Worm (Caenorhabditis elegans) whole organism, L4 larva: ENCODE results near the gene pqn-73.
A peak's percentile ranks its signal among the peaks of the same experiment; 100 is the strongest.

Experiments used
- F26F4.8 ChIP-seq: fragments of 200-800 bp; sonication (Bioruptor generic); conservative IDR thresholded peaks from 2 replicates; pipeline ENCODE4 v1.3.6; 2022; ENCODE audit warnings: missing genetic modification characterization, missing compliant biosample characterization
- F37D6.2 ChIP-seq: sonication (generic microtip); optimal IDR thresholded peaks from 2 replicates; lab custom pipeline; 2016; ENCODE audit warnings: mild to moderate bottlenecking, missing genetic modification characterization, missing compliant biosample characterization
- F49E8.2 ChIP-seq: sonication (generic microtip); optimal IDR thresholded peaks from 2 replicates; lab custom pipeline; 2016; ENCODE audit warnings: missing compliant biosample characterization, mild to moderate bottlenecking, missing genetic modification characterization, borderline replicate concordance
- T26A8.4 ChIP-seq: fragments of 200-800 bp; sonication (Bioruptor generic); IDR thresholded peaks from 2 replicates; pipeline ENCODE4 v1.3.6; 2022; ENCODE audit warnings: missing genetic modification characterization, missing compliant biosample characterization
- Y105C5A.15 ChIP-seq: fragments of 200-800 bp; sonication (Bioruptor generic); IDR thresholded peaks from 2 replicates; pipeline ENCODE4 v1.3.6; 2022; ENCODE audit warnings: missing genetic modification characterization, missing compliant biosample characterization
- aha-1 ChIP-seq: fragments of 150-350 bp; peaks from one replicate; lab custom pipeline; 2014; ENCODE audit warnings: missing biosample characterization, missing genetic modification characterization
- ama-1 ChIP-seq: fragments of 150-350 bp; optimal IDR thresholded peaks from 2 replicates; lab custom pipeline; 2014; ENCODE audit warnings: inconsistent platforms, mixed read lengths
- ceh-20 ChIP-seq: fragments of 200-800 bp; sonication (Bioruptor generic); IDR thresholded peaks from 2 replicates; pipeline ENCODE4 v1.3.6; 2022; ENCODE audit warnings: missing genetic modification reagents, missing genetic modification characterization, missing compliant biosample characterization
- ceh-28 ChIP-seq: fragments of 150-350 bp; optimal IDR thresholded peaks from 2 replicates; lab custom pipeline; 2014; ENCODE audit warnings: missing biosample characterization, missing genetic modification reagents, missing genetic modification characterization
- ctbp-1 ChIP-seq: fragments of 200-800 bp; sonication (Bioruptor generic); IDR thresholded peaks from 2 replicates; pipeline ENCODE4 v1.3.6; 2022; ENCODE audit warnings: missing genetic modification reagents, missing genetic modification characterization, missing compliant biosample characterization
- daf-8 ChIP-seq: fragments of 200-800 bp; sonication (Bioruptor generic); IDR thresholded peaks from 2 replicates; pipeline ENCODE4 v1.3.6; 2022; ENCODE audit warnings: missing genetic modification characterization, missing compliant biosample characterization
- dmd-6 ChIP-seq: fragments of 200-800 bp; sonication (Bioruptor generic); IDR thresholded peaks from 2 replicates; pipeline ENCODE4 v1.3.6; 2022; ENCODE audit warnings: missing genetic modification reagents, missing genetic modification characterization, missing compliant biosample characterization
- dmd-9 ChIP-seq: fragments of 200-800 bp; sonication (Bioruptor generic); IDR thresholded peaks from 2 replicates; pipeline ENCODE4 v1.3.6; 2022; ENCODE audit warnings: missing genetic modification reagents, missing genetic modification characterization, missing compliant biosample characterization
- duxl-1 ChIP-seq: sonication (generic microtip); optimal IDR thresholded peaks from 2 replicates; lab custom pipeline; 2016; ENCODE audit warnings: mild to moderate bottlenecking, missing genetic modification characterization, moderate library complexity, missing compliant biosample characterization; ENCODE audit not compliant: poor library complexity
- dve-1 ChIP-seq: sonication (generic microtip); optimal IDR thresholded peaks from 2 replicates; lab custom pipeline; 2017; ENCODE audit warnings: antibody characterized with exemption, mild to moderate bottlenecking, missing genetic modification characterization, missing compliant biosample characterization; ENCODE audit not compliant: insufficient read depth
- egl-27 ChIP-seq: sonication (generic microtip); optimal IDR thresholded peaks from 3 replicates; lab custom pipeline; 2017; ENCODE audit warnings: missing biosample characterization, missing genetic modification reagents, missing genetic modification characterization
- egl-43 ChIP-seq: fragments of 200-800 bp; sonication (Bioruptor generic); IDR thresholded peaks from 2 replicates; pipeline ENCODE4 v1.3.6; 2022; ENCODE audit warnings: missing genetic modification reagents, missing genetic modification characterization, missing compliant biosample characterization
- fkh-10 ChIP-seq: fragments of 150-350 bp; optimal IDR thresholded peaks from 2 replicates; lab custom pipeline; 2014; ENCODE audit warnings: missing biosample characterization, missing genetic modification reagents, missing genetic modification characterization
- hlh-11 ChIP-seq: fragments of 200-800 bp; sonication (Bioruptor generic); optimal IDR thresholded peaks from 2 replicates; lab custom pipeline; 2018; ENCODE audit warnings: mild to moderate bottlenecking, missing genetic modification characterization, missing compliant biosample characterization
- hlh-30 ChIP-seq: sonication (generic microtip); optimal IDR thresholded peaks from 2 replicates; lab custom pipeline; 2017; ENCODE audit warnings: antibody characterized with exemption, mild to moderate bottlenecking, missing genetic modification characterization, missing compliant biosample characterization; ENCODE audit not compliant: insufficient read depth
- jun-1 ChIP-seq: fragments of 150-350 bp; optimal IDR thresholded peaks from 2 replicates; lab custom pipeline; 2014; ENCODE audit warnings: missing biosample characterization, missing genetic modification reagents, missing genetic modification characterization
- lin-1 ChIP-seq: fragments of 200-800 bp; sonication (Bioruptor generic); IDR thresholded peaks from 2 replicates; pipeline ENCODE4 v1.3.6; 2022; ENCODE audit warnings: missing genetic modification reagents, missing genetic modification characterization, missing compliant biosample characterization
- lin-15B ChIP-seq: fragments of 150-350 bp; sonication (generic microtip); optimal IDR thresholded peaks from 3 replicates; lab custom pipeline; 2014; ENCODE audit warnings: missing biosample characterization, missing genetic modification characterization
- lsy-2 ChIP-seq, 2 experiments: fragments of 150-350 bp in 1 of 2; sonication (generic microtip) in 1 of 2; optimal IDR thresholded peaks; 2 replicates each; lab custom pipeline; 2014 to 2017; ENCODE audit warnings: missing biosample characterization in 2 of 2, missing genetic modification characterization in 2 of 2
- madf-5 ChIP-seq, 2 experiments: fragments of 200-800 bp; sonication (Bioruptor generic); IDR thresholded peaks; 2 replicates each; pipeline ENCODE4 v1.3.6; 2022; ENCODE audit warnings: missing compliant biosample characterization in 2 of 2, missing genetic modification characterization in 2 of 2
- madf-9 ChIP-seq: fragments of 200-800 bp; sonication (Bioruptor generic); conservative IDR thresholded peaks from 2 replicates; pipeline ENCODE4 v1.3.6; 2022; ENCODE audit warnings: missing genetic modification reagents, missing genetic modification characterization, missing compliant biosample characterization
- mdl-1 ChIP-seq, 2 experiments: fragments of 150-350 bp in 1 of 2; sonication (generic microtip) in 1 of 2; optimal IDR thresholded peaks; 2 replicates each; lab custom pipeline; 2014 to 2017; ENCODE audit warnings: missing biosample characterization in 2 of 2, missing genetic modification characterization in 2 of 2
- nhr-10 ChIP-seq: fragments of 150-350 bp; optimal IDR thresholded peaks from 2 replicates; lab custom pipeline; 2014; ENCODE audit warnings: missing biosample characterization, missing genetic modification characterization
- nhr-102 ChIP-seq: sonication (generic microtip); optimal IDR thresholded peaks from 2 replicates; lab custom pipeline; 2016; ENCODE audit warnings: mild to moderate bottlenecking, missing genetic modification characterization, moderate library complexity, missing compliant biosample characterization
- nhr-111 ChIP-seq: fragments of 200-800 bp; sonication (Bioruptor generic); optimal IDR thresholded peaks from 2 replicates; lab custom pipeline; 2018; ENCODE audit warnings: mild to moderate bottlenecking, missing genetic modification characterization, missing compliant biosample characterization
- nhr-28 ChIP-seq: fragments of 150-350 bp; optimal IDR thresholded peaks from 2 replicates; lab custom pipeline; 2014; ENCODE audit warnings: missing biosample characterization, missing genetic modification characterization
- nhr-48 ChIP-seq: sonication (generic microtip); optimal IDR thresholded peaks from 2 replicates; lab custom pipeline; 2016; ENCODE audit warnings: mild to moderate bottlenecking, missing genetic modification characterization, missing compliant biosample characterization
- php-3 ChIP-seq: fragments of 200-800 bp; sonication (Bioruptor generic); IDR thresholded peaks from 2 replicates; pipeline ENCODE4 v1.3.6; 2022; ENCODE audit warnings: missing genetic modification reagents, missing genetic modification characterization, missing compliant biosample characterization
- pqm-1 ChIP-seq: sonication (generic microtip); optimal IDR thresholded peaks from 2 replicates; lab custom pipeline; 2017; ENCODE audit warnings: missing biosample characterization, missing genetic modification characterization
- saeg-2 ChIP-seq: fragments of 200-800 bp; sonication (Bioruptor generic); IDR thresholded peaks from 2 replicates; pipeline ENCODE4 v1.3.6; 2022; ENCODE audit warnings: missing genetic modification reagents, missing genetic modification characterization, missing compliant biosample characterization
- sdz-12 ChIP-seq: fragments of 200-800 bp; sonication (Bioruptor generic); optimal IDR thresholded peaks from 2 replicates; lab custom pipeline; 2018; ENCODE audit warnings: mild to moderate bottlenecking, missing genetic modification characterization, missing compliant biosample characterization
- set-16 ChIP-seq: fragments of 200-800 bp; sonication (Bioruptor generic); IDR thresholded peaks from 2 replicates; pipeline ENCODE4 v1.3.6; 2022; ENCODE audit warnings: missing genetic modification reagents, missing genetic modification characterization, missing compliant biosample characterization
- skn-1 ChIP-seq: fragments of 150-350 bp; optimal IDR thresholded peaks from 2 replicates; lab custom pipeline; 2014; ENCODE audit warnings: missing biosample characterization, missing genetic modification characterization
- snpc-1.2 ChIP-seq: fragments of 200-800 bp; sonication (Bioruptor generic); IDR thresholded peaks from 2 replicates; pipeline ENCODE4 v1.3.6; 2022; ENCODE audit warnings: missing genetic modification reagents, missing genetic modification characterization, missing compliant biosample characterization
- snpc-4 ChIP-seq: fragments of 150-350 bp; optimal IDR thresholded peaks from 2 replicates; lab custom pipeline; 2014; ENCODE audit warnings: missing biosample characterization, missing genetic modification characterization
- unc-130 ChIP-seq: sonication (generic microtip); optimal IDR thresholded peaks from 2 replicates; lab custom pipeline; 2016; ENCODE audit warnings: missing genetic modification reagents, missing genetic modification characterization, missing compliant biosample characterization
- unc-62 ChIP-seq, 3 experiments: fragments of 150-350 bp in 1 of 3; sonication (generic microtip); optimal IDR thresholded peaks in 2 of 3; peaks in 1 of 3; 1 replicate in 1 of 3; 2 replicates in 2 of 3; lab custom pipeline; 2014 to 2017; ENCODE audit warnings: missing biosample characterization in 3 of 3, missing genetic modification characterization in 3 of 3, missing genetic modification reagents in 3 of 3, missing genotype in 1 of 3
- zip-11 ChIP-seq: fragments of 200-800 bp; sonication (Bioruptor generic); IDR thresholded peaks from 2 replicates; pipeline ENCODE4 v1.3.6; 2022; ENCODE audit warnings: missing genetic modification characterization, missing compliant biosample characterization

pqn-73 gene

DNA sequence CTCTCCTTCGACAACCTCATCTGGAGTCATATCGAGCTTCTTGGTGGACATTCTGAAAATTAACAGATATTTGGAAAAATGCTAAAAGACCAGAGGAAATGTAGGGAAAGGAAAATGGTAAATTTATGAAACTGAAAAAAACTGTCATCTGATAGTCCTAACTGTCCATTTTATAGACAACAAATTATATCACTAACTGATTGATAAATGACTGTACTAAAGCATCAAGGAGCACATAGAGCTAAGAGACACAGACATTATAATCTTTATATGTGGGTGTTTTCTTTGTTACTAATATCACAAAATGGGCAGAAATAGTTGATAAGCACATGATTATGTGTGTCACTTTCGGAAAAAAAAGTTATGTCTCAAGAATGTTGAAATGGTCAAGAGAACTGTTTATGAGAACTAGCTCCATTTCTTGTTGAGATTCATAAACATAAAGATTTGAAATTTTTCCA, 26.3 kb downstream of the pqn-73 start, which contains the start of gene F54C9.3 (continued):
- no peak for TF ChIP-seq mdl-1 (tag; optimal IDR thresholded peaks at IDR 0.05; lab: Kevin White, UChicago)
- TF ChIP-seq ceh-28 (tag; lab: Kevin White, UChicago): no peak
- TF ChIP-seq nhr-111 (GFP tag; lab: Kevin White, UChicago): no peak
- no peak for TF ChIP-seq snpc-1.2 (GFP tag; lab: Robert Waterston, UW)
- TF ChIP-seq jun-1: peak; percentile 67
- no peak for TF ChIP-seq lin-15B
- TF ChIP-seq daf-8 (GFP tag; lab: Robert Waterston, UW): no peak
- TF ChIP-seq dmd-9 (GFP tag; lab: Robert Waterston, UW): no peak
- TF ChIP-seq dmd-6: peak; percentile 92
- no peak for TF ChIP-seq madf-5 (GFP tag; IDR thresholded peaks at IDR 0.05; lab: Robert Waterston, UW)
- TF ChIP-seq egl-43 (GFP tag; lab: Robert Waterston, UW): no peak
- peak; percentile 62 for TF ChIP-seq lin-1
- peak in 1 of 2 experiments; percentile 35 for TF ChIP-seq lsy-2 (tag; optimal IDR thresholded peaks at IDR 0.05; lab: Kevin White, UChicago)
- TF ChIP-seq sdz-12 (GFP tag; lab: Kevin White, UChicago): no peak
- TF ChIP-seq ctbp-1 (GFP tag; lab: Robert Waterston, UW): no peak
- no peak for TF ChIP-seq F26F4.8 (GFP tag; lab: Robert Waterston, UW)
- TF ChIP-seq duxl-1 (tag; lab: Kevin White, UChicago): no peak

DNA sequence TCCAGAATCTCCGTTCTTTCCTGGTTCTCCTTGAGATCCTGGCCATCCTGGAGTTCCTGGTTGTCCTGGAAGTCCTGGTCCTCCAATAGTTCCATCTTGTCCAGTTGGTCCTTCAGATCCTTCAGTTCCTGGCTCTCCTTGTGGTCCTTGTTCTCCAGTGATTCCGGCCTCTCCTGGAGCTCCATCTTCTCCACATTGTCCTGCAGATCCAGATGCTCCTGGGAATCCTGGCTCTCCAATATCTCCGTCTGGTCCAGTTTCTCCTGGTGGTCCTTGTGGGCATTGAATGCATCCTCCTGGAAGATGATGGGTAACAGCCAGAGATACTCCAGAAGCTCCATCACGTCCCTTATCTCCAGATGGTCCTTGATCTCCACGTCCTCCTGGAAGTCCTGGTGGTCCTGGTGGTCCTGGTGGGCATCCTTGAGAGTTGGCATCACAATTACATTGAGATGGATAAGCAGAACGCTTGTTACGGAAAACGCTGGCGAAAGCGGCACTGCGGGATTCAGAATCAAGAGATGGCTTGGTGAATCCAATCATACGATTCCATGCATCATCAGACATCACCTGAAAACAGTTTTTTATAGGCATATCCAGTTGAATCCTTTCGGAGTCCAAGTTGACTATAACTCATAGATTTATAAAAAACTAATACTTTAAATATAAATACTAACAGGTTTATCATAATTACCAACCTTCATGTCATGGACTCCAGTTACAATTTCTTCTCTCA, 27.9 kb downstream of the pqn-73 start:
- TF ChIP-seq snpc-1.2 (GFP tag; lab: Robert Waterston, UW) (no peak), egl-27 (tag; lab: Kevin White, UChicago) (no peak), F37D6.2 (tag; lab: Kevin White, UChicago) (no peak), saeg-2 (GFP tag; lab: Robert Waterston, UW) (0 out of 2 replicates have a peak, but pooled peaks have one; percentile 19), T26A8.4 (GFP tag; lab: Robert Waterston, UW) (peak; percentile 53; the same call in 1 of the 2 replicates), nhr-28 (tag; lab: Kevin White, UChicago) (no peak), unc-130 (no peak), madf-5 (GFP tag; IDR thresholded peaks at IDR 0.05; lab: Robert Waterston, UW) (no peak), php-3 (no peak), set-16 (GFP tag; lab: Robert Waterston, UW) (peak; percentile 63), pqm-1 (tag; lab: Kevin White, UChicago) (no peak), nhr-111 (GFP tag; lab: Kevin White, UChicago) (no peak), fkh-10 (GFP tag; lab: Kevin White, UChicago) (no peak), snpc-4 (no peak), egl-43 (GFP tag; lab: Robert Waterston, UW) (0 out of 2 replicates have a peak, but pooled peaks have one; percentile 69), skn-1 (tag; lab: Kevin White, UChicago) (no peak), zip-11 (no peak), lin-1 (no peak), nhr-48 (tag; lab: Kevin White, UChicago) (no peak), hlh-11 (tag; lab: Kevin White, UChicago) (no peak), dve-1 (tag; lab: Kevin White, UChicago) (no peak), ama-1 (lab: Kevin White, UChicago) (no peak), Y105C5A.15 (GFP tag; lab: Robert Waterston, UW) (no peak), nhr-10 (tag; lab: Kevin White, UChicago) (no peak), ceh-28 (tag; lab: Kevin White, UChicago) (no peak), aha-1 (no peak), hlh-30 (tag; lab: Kevin White, UChicago) (no peak), ceh-20 (GFP tag; lab: Robert Waterston, UW) (no peak), madf-9 (GFP tag; lab: Robert Waterston, UW) (no peak), unc-62 (GFP tag; optimal IDR thresholded peaks at IDR 0.05 in 1 of 2; lab: Kevin White, UChicago) (peak in 1 of 2 experiments; percentile 69), unc-62 (tag; optimal IDR thresholded peaks at IDR 0.05; lab: Kevin White, UChicago) (no peak), dmd-9 (GFP tag; lab: Robert Waterston, UW) (no peak), nhr-102 (tag; lab: Kevin White, UChicago) (no peak), F49E8.2 (tag; lab: Kevin White, UChicago) (no peak)
